Fruit fly (Drosophila melanogaster) whole organism, adult: ENCODE results near the gene Dmtn.

Source experiments
- CG11617 ChIP-seq: fragments of 200-800 bp; sonication (Bioruptor generic); optimal IDR thresholded peaks from 2 replicates; lab custom pipeline; 2017; ENCODE audit warnings: mild to moderate bottlenecking, missing biosample characterization, missing genetic modification reagents, missing genetic modification characterization
- CG33017 ChIP-seq: fragments of 200-800 bp; sonication (Bioruptor generic); optimal IDR thresholded peaks from 2 replicates; lab custom pipeline; 2018; ENCODE audit warnings: missing biosample characterization, mild to moderate bottlenecking, missing genetic modification characterization, moderate library complexity
- CG5204 ChIP-seq: fragments of 200-800 bp; sonication (Bioruptor generic); optimal IDR thresholded peaks from 2 replicates; lab custom pipeline; 2016; ENCODE audit warnings: missing biosample characterization, missing genetic modification characterization
- Crg-1 ChIP-seq: fragments of 200-800 bp; sonication (Bioruptor generic); optimal IDR thresholded peaks from 2 replicates; lab custom pipeline; 2016; ENCODE audit warnings: missing biosample characterization, missing genetic modification characterization
- Hr96 ChIP-seq: fragments of 200-800 bp; sonication (Bioruptor generic); optimal IDR thresholded peaks from 2 replicates; lab custom pipeline; 2016; ENCODE audit warnings: missing biosample characterization, missing genetic modification characterization
- Mnt ChIP-seq: fragments of 200-800 bp; sonication (Bioruptor generic); optimal IDR thresholded peaks from 2 replicates; lab custom pipeline; 2016; ENCODE audit warnings: missing biosample characterization, mild to moderate bottlenecking, missing genetic modification characterization
- cic ChIP-seq: fragments of 200-800 bp; sonication (Bioruptor generic); optimal IDR thresholded peaks from 2 replicates; lab custom pipeline; 2017; ENCODE audit warnings: missing biosample characterization, mild to moderate bottlenecking, missing genetic modification characterization, moderate library complexity
- cnc ChIP-seq, 2 experiments: fragments of >200 bp; optimal IDR thresholded peaks; 2 replicates each; lab custom pipeline; 2017
- ovo ChIP-seq: fragments of 200-800 bp; sonication (Bioruptor generic); optimal IDR thresholded peaks from 2 replicates; lab custom pipeline; 2016; ENCODE audit warnings: missing biosample characterization, missing genetic modification characterization
- toe ChIP-seq: fragments of 200-800 bp; sonication (Bioruptor generic); optimal IDR thresholded peaks from 2 replicates; lab custom pipeline; 2016; ENCODE audit warnings: missing biosample characterization, missing genetic modification characterization

DNA sequence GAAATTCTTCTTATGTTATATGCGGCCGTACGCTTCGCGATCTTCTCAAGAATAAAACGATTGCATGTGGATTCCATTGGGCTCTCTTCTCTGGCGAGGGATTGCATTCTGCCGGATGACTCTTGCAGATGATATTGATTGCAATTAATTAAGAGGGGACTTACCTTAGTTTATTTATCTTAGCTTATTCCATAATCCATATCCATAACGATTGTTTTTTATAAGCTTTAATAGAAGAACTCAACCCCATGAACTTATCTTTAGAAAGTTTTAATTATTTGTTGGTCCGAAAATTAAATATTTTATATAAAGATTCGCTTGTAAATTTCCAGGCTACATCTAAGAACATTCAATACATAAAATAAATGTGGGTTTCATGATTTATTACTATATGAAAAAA, 29.8 kb downstream of the Dmtn start, which contains the start of gene CRAT:
- TF ChIP-seq ovo (GFP tag; lab: Kevin White, UChicago) (no peak), CG11617 (GFP tag; lab: Kevin White, UChicago) (no peak), CG5204 (GFP tag; lab: Kevin White, UChicago) (no peak), CG33017 (no peak), toe (no peak), cic (GFP tag; lab: Kevin White, UChicago) (no peak), Hr96 (GFP tag; lab: Kevin White, UChicago) (no peak), cnc (optimal IDR thresholded peaks at IDR 0.05; lab: Kevin White, UChicago) (no peak), Mnt (GFP tag; lab: Kevin White, UChicago) (no peak), Crg-1 (GFP tag; lab: Kevin White, UChicago) (no peak)
